Fruit fly (Drosophila melanogaster) Kc167 (cell line): ENCODE data around the gene cv.

ENCODE experiments used
- Sin3A ChIP-seq: fragments of >200 bp; optimal IDR thresholded peaks from 2 replicates; lab custom pipeline; 2018; ENCODE audit warnings: missing external identifiers
- h ChIP-seq: fragments of >200 bp; optimal IDR thresholded peaks from 3 replicates; lab custom pipeline; 2018; ENCODE audit warnings: missing external identifiers
- psq ChIP-seq: fragments of >200 bp; optimal IDR thresholded peaks from 2 replicates; lab custom pipeline; 2017; ENCODE audit warnings: missing external identifiers

DNA sequence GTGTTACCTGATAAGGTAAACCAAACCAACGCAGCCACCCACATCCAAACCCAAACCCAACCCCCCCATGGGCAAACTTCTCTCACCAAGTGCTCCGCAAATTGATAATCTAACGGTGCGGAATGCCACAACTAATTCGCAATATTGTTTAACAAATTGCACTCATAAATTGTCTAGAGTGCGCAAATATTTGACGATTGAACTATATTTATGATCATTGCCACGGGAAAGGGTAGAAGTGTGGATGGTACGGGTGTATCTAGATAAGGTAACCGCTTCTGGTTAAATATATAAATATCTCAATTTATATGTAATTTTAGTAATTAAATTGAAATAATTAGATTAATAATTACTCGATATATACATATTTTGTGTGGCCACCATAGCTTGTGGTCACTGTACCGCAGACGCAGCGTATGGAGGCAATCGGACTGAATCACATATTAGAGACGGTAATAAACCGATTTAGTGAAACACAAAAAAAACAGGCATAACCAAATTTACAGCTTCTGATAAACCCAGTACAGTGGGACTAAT lies 28.7 kb downstream of the cv start:
- no peak for TF ChIP-seq psq (lab: Kevin White, UChicago)
- no peak for TF ChIP-seq h (lab: Kevin White, UChicago)
- no peak for TF ChIP-seq Sin3A (lab: Kevin White, UChicago)
